Fruit fly (Drosophila melanogaster): ENCODE measurements around the gene del.

Gene del

DNA sequence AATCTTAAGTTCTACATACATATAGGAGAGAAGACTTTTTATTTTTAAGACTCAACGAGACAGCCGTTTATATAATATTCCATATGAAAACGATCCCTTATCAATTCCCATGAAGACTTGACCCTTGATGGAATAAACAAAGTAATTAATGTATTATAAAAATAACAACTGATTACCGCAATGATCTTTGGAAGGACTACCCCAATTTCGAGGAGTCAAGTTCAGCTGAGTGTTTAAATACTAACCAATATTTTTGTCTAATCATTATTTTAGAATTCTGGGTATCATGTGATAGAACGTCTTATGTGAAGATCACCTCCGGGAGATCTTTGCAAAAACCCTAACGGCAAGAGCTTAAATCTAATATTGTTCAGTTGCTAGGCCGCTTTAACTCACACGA lies 50.5 kb downstream of the del start:
- no peak for TF ChIP-seq pan (optimal IDR thresholded peaks at IDR 0.05)
- no peak for TF ChIP-seq psq (optimal IDR thresholded peaks at IDR 0.05)
- no peak for TF ChIP-seq usp (GFP tag; optimal IDR thresholded peaks at IDR 0.05)
- TF ChIP-seq EcR (GFP tag; optimal IDR thresholded peaks at IDR 0.05) = no peak
- TF ChIP-seq Dll (optimal IDR thresholded peaks at IDR 0.05) = no peak
- no peak for TF ChIP-seq CG8478 (optimal IDR thresholded peaks at IDR 0.05)

- no peak for TF ChIP-seq Dll (optimal IDR thresholded peaks at IDR 0.05)
- TF ChIP-seq usp (GFP tag; optimal IDR thresholded peaks at IDR 0.05) = no peak
- no peak for TF ChIP-seq CG8478 (optimal IDR thresholded peaks at IDR 0.05)
- no peak for TF ChIP-seq pan (optimal IDR thresholded peaks at IDR 0.05)
- TF ChIP-seq psq (optimal IDR thresholded peaks at IDR 0.05) = no peak
- no peak for TF ChIP-seq EcR (GFP tag; optimal IDR thresholded peaks at IDR 0.05)
These were observed 51.8 kb downstream of the del start, which contains the start of gene CG34136 for dm6 chr2L:21096448-21096994. Gene CG34136, plus strand, starts transcription at chr2L:21096922.
